Worm (Caenorhabditis elegans) whole organism, dauer: ENCODE results near the gene nhr-198.

Experiments used
- unc-62 ChIP-seq: sonication (generic microtip); optimal IDR thresholded peaks from 2 replicates; lab custom pipeline; 2017; ENCODE audit warnings: missing biosample characterization, missing genetic modification reagents, missing genetic modification characterization

The nhr-198 gene

ce11 chrV:15677222-15677621 is 16.6 kb upstream of the nhr-198 start, which contains the start of gene nhr-52:
Gene nhr-52 (plus strand): TSS chrV:15677522.
- TF ChIP-seq unc-62 (GFP tag; lab: Kevin White, UChicago) = no peak

- TF ChIP-seq unc-62 (GFP tag; lab: Kevin White, UChicago) = no peak
Measured at ce11 chrV:15685599-15685998, 8.2 kb upstream of the nhr-198 start, which contains the start of gene nhr-196. Gene nhr-196 (plus strand): TSS chrV:15685716.

- TF ChIP-seq unc-62 (GFP tag; lab: Kevin White, UChicago) = no peak
Measured at ce11 chrV:15687660-15688059, 6.1 kb upstream of the nhr-198 start, which contains the start of gene nhr-197. Gene nhr-197 (plus strand): TSS chrV:15687960.

- TF ChIP-seq unc-62 (GFP tag; lab: Kevin White, UChicago) = no peak
Measured at ce11 chrV:15689952-15690351, 3.8 kb upstream of the nhr-198 start, which contains the start of gene nhr-268. Gene nhr-268 (plus strand): TSS chrV:15690252.

- no peak for TF ChIP-seq unc-62 (GFP tag; lab: Kevin White, UChicago)
Measured at ce11 chrV:15698099-15698498, 4.3 kb downstream of the nhr-198 start, which contains the start of gene srx-29. Gene srx-29 (minus strand): TSS chrV:15698199.

ce11 chrV:15699799-15700198 is 6.0 kb downstream of the nhr-198 start, which contains the start of gene nhr-199:
Gene nhr-199 (minus strand): TSS chrV:15699899.
- TF ChIP-seq unc-62 (GFP tag; lab: Kevin White, UChicago) = no peak

ce11 chrV:15702263-15702662 is 8.5 kb downstream of the nhr-198 start, which contains the start of gene nhr-53:
Gene nhr-53 (minus strand): TSS chrV:15702363.
- TF ChIP-seq unc-62 (GFP tag; lab: Kevin White, UChicago) = no peak

- TF ChIP-seq unc-62 (GFP tag; lab: Kevin White, UChicago) = no peak
Measured at ce11 chrV:15704745-15705144, 11.0 kb downstream of the nhr-198 start, which contains the start of gene twk-34. Gene twk-34 (plus strand): TSS chrV:15704960.

ce11 chrV:15707982-15708381 is 14.2 kb downstream of the nhr-198 start:
- TF ChIP-seq unc-62 (GFP tag; lab: Kevin White, UChicago) = no peak

ce11 chrV:15710401-15710800 is 16.6 kb downstream of the nhr-198 start, which contains the start of gene Y6E2A.1:
Gene Y6E2A.1 (minus strand): TSS chrV:15710501.
- TF ChIP-seq unc-62 (GFP tag; lab: Kevin White, UChicago) = no peak

- no peak for TF ChIP-seq unc-62 (GFP tag; lab: Kevin White, UChicago)
Measured at ce11 chrV:15711898-15712297, 18.1 kb downstream of the nhr-198 start, which contains the start of gene str-101. Gene str-101 (minus strand): TSS chrV:15711998.

- no peak for TF ChIP-seq unc-62 (GFP tag; lab: Kevin White, UChicago)
Measured at ce11 chrV:15712385-15712784, 18.6 kb downstream of the nhr-198 start.

- TF ChIP-seq unc-62 (GFP tag; lab: Kevin White, UChicago) = no peak
Measured at ce11 chrV:15715636-15716035, 21.8 kb downstream of the nhr-198 start.

ce11 chrV:15716679-15717078 is 22.9 kb downstream of the nhr-198 start, which contains the start of gene Y6E2A.4:
Gene Y6E2A.4 (minus strand): TSS chrV:15716779.
- no peak for TF ChIP-seq unc-62 (GFP tag; lab: Kevin White, UChicago)

ce11 chrV:15718562-15718961 is 24.8 kb downstream of the nhr-198 start, which contains the start of gene Y6E2A.5:
Gene Y6E2A.5 (minus strand): TSS chrV:15718662.
- no peak for TF ChIP-seq unc-62 (GFP tag; lab: Kevin White, UChicago)

ce11 chrV:15719570-15719969 is 25.8 kb downstream of the nhr-198 start, which contains the start of gene Y6E2A.7:
Gene Y6E2A.7 (plus strand): TSS chrV:15719870.
- no peak for TF ChIP-seq unc-62 (GFP tag; lab: Kevin White, UChicago)

- no peak for TF ChIP-seq unc-62 (GFP tag; lab: Kevin White, UChicago)
Measured at ce11 chrV:15721431-15721830, 27.6 kb downstream of the nhr-198 start.
